Fruit fly (Drosophila melanogaster): Measurements from ENCODE around the gene Fum2.

Gene Fum2

DNA sequence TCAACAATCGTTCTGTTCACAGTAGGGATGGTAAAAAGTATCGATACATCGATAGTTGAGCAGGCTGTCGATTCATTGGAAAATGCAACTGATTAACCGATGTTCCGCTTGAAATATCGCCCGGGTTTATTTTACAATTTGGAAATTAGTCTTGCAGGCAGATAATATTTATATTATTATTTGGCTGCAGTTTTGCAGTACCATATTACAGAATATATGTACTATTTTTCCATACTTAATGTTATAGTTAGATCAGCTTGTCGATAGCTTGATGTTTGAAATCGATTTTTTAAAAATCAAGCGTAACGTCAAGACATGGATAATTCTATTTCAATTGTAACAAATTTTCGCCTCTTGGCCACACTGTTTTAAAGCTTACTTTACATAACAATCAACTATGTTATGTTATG, 13.4 kb downstream of the Fum2 start, which contains the start of gene CG14442 (continued):
- 0 out of 3 replicates have a peak, but pooled peaks have one; percentile 14 for TF ChIP-seq Aef1 (GFP tag; IDR thresholded peaks at IDR 0.05)
- TF ChIP-seq abd-A (tag; optimal IDR thresholded peaks at IDR 0.05) = no peak
- TF ChIP-seq schlank (tag; optimal IDR thresholded peaks at IDR 0.05) = no peak
- peak; percentile 20; the same call in 1 of the 2 replicates for TF ChIP-seq seq (GFP tag; IDR thresholded peaks at IDR 0.05)
- peak; percentile 14 for TF ChIP-seq CG9609 (GFP tag; optimal IDR thresholded peaks at IDR 0.05)
- TF ChIP-seq Hr51 (GFP tag; optimal IDR thresholded peaks at IDR 0.05) = peak; percentile 21 to 29
- peak; percentile 22 for TF ChIP-seq CG1602 (GFP tag; optimal IDR thresholded peaks at IDR 0.05)
- TF ChIP-seq salm (tag; optimal IDR thresholded peaks at IDR 0.05) = peak; percentile 21
- peak; percentile 29 for TF ChIP-seq CG13296 (GFP tag; optimal IDR thresholded peaks at IDR 0.05)
- TF ChIP-seq CG17186 (GFP tag; optimal IDR thresholded peaks at IDR 0.05) = peak; percentile 16
- peak; percentile 36 for TF ChIP-seq CG15269 (tag; optimal IDR thresholded peaks at IDR 0.05)
- peak; percentile 84 for TF ChIP-seq tna (GFP tag; IDR thresholded peaks at IDR 0.05; ENCODE audit: partially characterized antibody)
- TF ChIP-seq scrt (GFP tag; optimal IDR thresholded peaks at IDR 0.05) = no peak
- TF ChIP-seq CG34224 (GFP tag; IDR thresholded peaks at IDR 0.05; ENCODE audit: partially characterized antibody) = peak; percentile 90
- no peak for TF ChIP-seq gcm2 (GFP tag; optimal IDR thresholded peaks at IDR 0.05)
- peak; percentile 18 for TF ChIP-seq Max (GFP tag; optimal IDR thresholded peaks at IDR 0.05)
- TF ChIP-seq vvl (GFP tag; IDR thresholded peaks at IDR 0.05) = 0 out of 2 replicates have a peak, but pooled peaks have one; percentile 20
- TF ChIP-seq E2f2 (GFP tag; IDR thresholded peaks at IDR 0.05) = peak; percentile 70
- TF ChIP-seq CG12391 (tag; optimal IDR thresholded peaks at IDR 0.05) = peak; percentile 46
- no peak for TF ChIP-seq fru (optimal IDR thresholded peaks at IDR 0.05)
- TF ChIP-seq unc-4 (GFP tag; IDR thresholded peaks at IDR 0.05; ENCODE audit: partially characterized antibody) = peak; percentile 93
- TF ChIP-seq bab2 (GFP tag; optimal IDR thresholded peaks at IDR 0.05) = peak; percentile 9
- no peak for TF ChIP-seq Dbx (GFP tag; IDR thresholded peaks at IDR 0.05)
- TF ChIP-seq CG4820 (GFP tag; optimal IDR thresholded peaks at IDR 0.05) = no peak
- TF ChIP-seq CG9817 (tag; optimal IDR thresholded peaks at IDR 0.05) = peak; percentile 31
- no peak for TF ChIP-seq Hr3 (GFP tag; optimal IDR thresholded peaks at IDR 0.05)
- TF ChIP-seq disco-r (GFP tag; optimal IDR thresholded peaks at IDR 0.05) = no peak
- TF ChIP-seq PHDP (tag; optimal IDR thresholded peaks at IDR 0.05) = peak; percentile 20
- TF ChIP-seq vnd (GFP tag; IDR thresholded peaks at IDR 0.05; ENCODE audit: partially characterized antibody) = peak; percentile 95
- peak; percentile 64 for TF ChIP-seq CG12659 (GFP tag; optimal IDR thresholded peaks at IDR 0.05)
- TF ChIP-seq org-1 (GFP tag; optimal IDR thresholded peaks at IDR 0.05) = no peak
- peak; percentile 7 for TF ChIP-seq dmrt11E (tag; optimal IDR thresholded peaks at IDR 0.05)
- TF ChIP-seq CG8924 (tag; optimal IDR thresholded peaks at IDR 0.05) = peak; percentile 29
- peak; percentile 22; the same call in 1 of the 2 replicates for TF ChIP-seq NFAT (GFP tag; IDR thresholded peaks at IDR 0.05)
- peak; percentile 27 for TF ChIP-seq BtbVII (GFP tag; optimal IDR thresholded peaks at IDR 0.05)
- no peak for TF ChIP-seq fd102C (GFP tag; optimal IDR thresholded peaks at IDR 0.05)
- no peak for TF ChIP-seq Sox102F (GFP tag; optimal IDR thresholded peaks at IDR 0.05)
- peak; percentile 95 for TF ChIP-seq Dll (GFP tag; IDR thresholded peaks at IDR 0.05; ENCODE audit: partially characterized antibody)
- TF ChIP-seq bsh (GFP tag; optimal IDR thresholded peaks at IDR 0.05) = peak in 1 of 2 experiments; percentile 25
- TF ChIP-seq CG9932 (GFP tag; IDR thresholded peaks at IDR 0.05) = peak; percentile 72
- peak; percentile 94 for TF ChIP-seq BEAF-32 (GFP tag; optimal IDR thresholded peaks at IDR 0.05)
- TF ChIP-seq CG12299 (tag; optimal IDR thresholded peaks at IDR 0.05) = peak; percentile 29
- TF ChIP-seq CG10267 (tag; optimal IDR thresholded peaks at IDR 0.05) = peak; percentile 33
- TF ChIP-seq CHES-1-like (GFP tag; optimal IDR thresholded peaks at IDR 0.05) = no peak
- no peak for TF ChIP-seq Ada2b (GFP tag; IDR thresholded peaks at IDR 0.05)
- no peak for TF ChIP-seq CG8765 (GFP tag; IDR thresholded peaks at IDR 0.05)
- TF ChIP-seq sens (GFP tag) = peak; percentile 84
- TF ChIP-seq hkb (optimal IDR thresholded peaks at IDR 0.05) = no peak
- no peak for TF ChIP-seq hkb (GFP tag; IDR thresholded peaks at IDR 0.05)
- peak; percentile 56 for TF ChIP-seq Hmr (GFP tag; optimal IDR thresholded peaks at IDR 0.05)
